Worm (Caenorhabditis elegans) whole organism, L1 larva: ENCODE measurements around the gene mrpl-44.

Source experiments
- aly-2 ChIP-seq: fragments of 150-350 bp; optimal IDR thresholded peaks from 2 replicates; lab custom pipeline; 2014; ENCODE audit warnings: missing biosample characterization, missing genetic modification characterization
- blmp-1 ChIP-seq: fragments of 150-350 bp; optimal IDR thresholded peaks from 2 replicates; lab custom pipeline; 2014; ENCODE audit warnings: missing biosample characterization, missing genetic modification characterization
- ceh-82 ChIP-seq, 3 experiments: fragments of 150-350 bp in 1 of 3; sonication (generic microtip) in 2 of 3; optimal IDR thresholded peaks; 2 replicates each; lab custom pipeline; 2014 to 2017; ENCODE audit warnings: missing biosample characterization in 3 of 3, missing genetic modification characterization in 3 of 3
- lin-35 ChIP-seq, 2 experiments: fragments of 150-350 bp; optimal IDR thresholded peaks; 2 replicates each; lab custom pipeline; 2014; ENCODE audit warnings: missing biosample characterization in 2 of 2, missing genetic modification characterization in 2 of 2, missing genetic modification reagents in 2 of 2
- mab-9 ChIP-seq: fragments of 200-800 bp; sonication (Bioruptor generic); IDR thresholded peaks from 2 replicates; pipeline ENCODE4 v1.3.6; 2022; ENCODE audit warnings: missing genetic modification reagents, missing genetic modification characterization, missing compliant biosample characterization
- mdl-1 ChIP-seq, 2 experiments: fragments of 150-350 bp; optimal IDR thresholded peaks; 2 replicates each; lab custom pipeline; 2014 to 2017; ENCODE audit warnings: missing biosample characterization in 2 of 2, missing genetic modification characterization in 2 of 2, inconsistent platforms in 1 of 2
- nhr-76 ChIP-seq: sonication (generic microtip); optimal IDR thresholded peaks from 2 replicates; lab custom pipeline; 2017; ENCODE audit warnings: missing biosample characterization, missing genetic modification characterization
- unc-30 ChIP-seq: sonication (generic microtip); optimal IDR thresholded peaks from 2 replicates; lab custom pipeline; 2017; ENCODE audit warnings: missing biosample characterization, missing genetic modification characterization

DNA sequence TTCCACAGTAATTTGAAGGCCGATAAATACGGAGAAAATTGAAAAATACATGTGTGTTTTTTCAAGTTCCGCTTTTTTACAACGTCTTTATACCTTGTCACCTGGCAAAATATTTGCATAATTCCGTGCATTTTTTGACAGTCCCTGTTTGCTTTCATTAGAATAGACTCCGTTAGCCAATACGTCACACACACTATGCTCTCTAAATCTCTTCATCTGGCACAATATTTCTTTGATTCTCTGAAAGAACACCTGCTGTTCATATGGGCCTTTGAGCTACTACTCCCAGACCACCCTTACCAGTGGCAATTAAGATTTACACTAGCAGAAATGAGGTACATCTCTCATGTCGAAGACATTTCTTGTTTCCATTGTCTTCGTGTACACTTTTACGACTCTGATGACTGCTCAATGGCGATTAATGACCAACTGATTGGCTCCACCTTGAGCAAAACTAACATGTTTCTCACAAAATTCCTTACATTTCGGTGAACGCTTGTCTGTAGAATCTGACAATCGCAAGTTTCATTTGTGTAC lies 29.2 kb upstream of the mrpl-44 start, which contains the start of gene grl-11:
- TF ChIP-seq mdl-1 (tag; optimal IDR thresholded peaks at IDR 0.05; lab: Kevin White, UChicago) (no peak), blmp-1 (tag; lab: Kevin White, UChicago) (no peak), ceh-82 (tag; optimal IDR thresholded peaks at IDR 0.05; lab: Kevin White, UChicago) (no peak), lin-35 (GFP tag; optimal IDR thresholded peaks at IDR 0.05; lab: Kevin White, UChicago) (no peak), unc-30 (tag; lab: Kevin White, UChicago) (no peak), mab-9 (GFP tag; lab: Robert Waterston, UW) (no peak), aly-2 (tag; lab: Kevin White, UChicago) (no peak), nhr-76 (tag; lab: Kevin White, UChicago) (no peak)
